Worm (Caenorhabditis elegans): ENCODE data around the gene F56D2.2.

F56D2.2 gene

DNA sequence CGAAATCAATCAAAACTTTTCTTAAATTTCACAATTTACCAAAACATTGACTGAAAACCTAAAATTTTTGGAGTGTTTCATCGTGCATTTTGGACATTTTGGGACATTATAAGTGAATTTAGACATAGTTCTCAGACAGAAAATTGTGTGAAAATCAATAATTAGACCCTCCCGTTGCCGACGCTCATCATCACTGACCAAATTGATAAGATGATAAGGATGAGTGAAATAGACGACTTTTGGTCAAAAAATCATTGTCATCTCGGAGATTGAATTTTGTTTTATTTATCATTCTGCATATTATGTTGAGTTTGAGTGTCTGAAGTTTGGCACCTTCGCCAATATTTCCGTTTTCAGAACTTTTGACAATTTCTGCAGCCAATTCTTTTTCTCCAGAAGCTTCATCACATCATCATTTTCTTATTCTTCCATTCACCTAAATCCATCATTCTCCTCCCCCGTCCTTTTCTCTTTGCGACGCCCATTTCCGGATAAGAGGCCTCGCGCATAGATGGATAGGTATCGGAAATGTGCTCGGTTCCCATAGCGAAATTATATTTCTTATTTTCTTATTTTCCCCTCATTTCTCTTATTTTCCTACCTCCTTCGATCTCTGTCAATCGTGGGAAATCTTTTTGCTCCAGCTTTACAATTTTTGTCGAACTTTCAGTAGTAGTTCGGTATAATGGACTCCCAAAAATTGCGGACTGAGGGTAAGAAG is 24.7 kb downstream of the F56D2.2 start, which contains the start of gene bas-1:
Gene bas-1, plus strand, starts transcription at position 671 of the 721 bp plus-strand sequence.
- TF ChIP-seq cnd-1 (tag; optimal IDR thresholded peaks at IDR 0.05) (no peak), ceh-39 (tag; optimal IDR thresholded peaks at IDR 0.05) (no peak), zip-8 (tag; optimal IDR thresholded peaks at IDR 0.05) (no peak), lsy-2 (tag; optimal IDR thresholded peaks at IDR 0.05) (no peak), snpc-4 (tag; optimal IDR thresholded peaks at IDR 0.05) (no peak), drap-1 (GFP tag; optimal IDR thresholded peaks at IDR 0.05) (no peak), ham-2 (GFP tag; optimal IDR thresholded peaks at IDR 0.05) (no peak), nhr-12 (tag; optimal IDR thresholded peaks at IDR 0.05) (no peak)

ce11 chrIII:5614648-5615047 is 27.6 kb downstream of the F56D2.2 start, which contains the start of gene basl-1:
Gene basl-1 (plus strand): TSS chrIII:5614948.
- TF ChIP-seq nhr-28 (tag; optimal IDR thresholded peaks at IDR 0.05) (no peak), cnd-1 (tag; optimal IDR thresholded peaks at IDR 0.05) (no peak), zip-8 (tag; optimal IDR thresholded peaks at IDR 0.05) (no peak), unc-39 (tag; optimal IDR thresholded peaks at IDR 0.05) (no peak), ceh-83 (GFP tag; optimal IDR thresholded peaks at IDR 0.05) (no peak), pha-4 (tag; optimal IDR thresholded peaks at IDR 0.05) (no peak)

- TF ChIP-seq ceh-39 (tag; optimal IDR thresholded peaks at IDR 0.05), result no peak
- no peak for TF ChIP-seq zip-8 (tag; optimal IDR thresholded peaks at IDR 0.05)
- no peak for TF ChIP-seq snpc-4 (tag; optimal IDR thresholded peaks at IDR 0.05)
Observed at ce11 chrIII:5615675-5616074, 28.6 kb downstream of the F56D2.2 start.

- TF ChIP-seq unc-120 (tag; optimal IDR thresholded peaks at IDR 0.05; ENCODE audit: poor library complexity, severe bottlenecking), result no peak
- no peak for TF ChIP-seq bed-3 (GFP tag; optimal IDR thresholded peaks at IDR 0.05)
- TF ChIP-seq lsy-2 (tag; optimal IDR thresholded peaks at IDR 0.05), result no peak
- TF ChIP-seq elt-3 (tag; optimal IDR thresholded peaks at IDR 0.05), result no peak
- no peak for TF ChIP-seq drap-1 (GFP tag; optimal IDR thresholded peaks at IDR 0.05)
- no peak for TF ChIP-seq mab-5 (tag; optimal IDR thresholded peaks at IDR 0.05)
- no peak for TF ChIP-seq unc-39 (tag; optimal IDR thresholded peaks at IDR 0.05)
- TF ChIP-seq ces-1 (GFP tag; optimal IDR thresholded peaks at IDR 0.05), result no peak
- no peak for TF ChIP-seq nhr-76 (tag; optimal IDR thresholded peaks at IDR 0.05)
- no peak for TF ChIP-seq lin-13 (tag; optimal IDR thresholded peaks at IDR 0.05)
- TF ChIP-seq mls-2 (tag; optimal IDR thresholded peaks at IDR 0.05), result no peak
- no peak for TF ChIP-seq nhr-28 (tag; optimal IDR thresholded peaks at IDR 0.05)
- TF ChIP-seq pha-4 (tag; optimal IDR thresholded peaks at IDR 0.05), result no peak
Observed at ce11 chrIII:5620186-5620585, 33.1 kb downstream of the F56D2.2 start.

DNA sequence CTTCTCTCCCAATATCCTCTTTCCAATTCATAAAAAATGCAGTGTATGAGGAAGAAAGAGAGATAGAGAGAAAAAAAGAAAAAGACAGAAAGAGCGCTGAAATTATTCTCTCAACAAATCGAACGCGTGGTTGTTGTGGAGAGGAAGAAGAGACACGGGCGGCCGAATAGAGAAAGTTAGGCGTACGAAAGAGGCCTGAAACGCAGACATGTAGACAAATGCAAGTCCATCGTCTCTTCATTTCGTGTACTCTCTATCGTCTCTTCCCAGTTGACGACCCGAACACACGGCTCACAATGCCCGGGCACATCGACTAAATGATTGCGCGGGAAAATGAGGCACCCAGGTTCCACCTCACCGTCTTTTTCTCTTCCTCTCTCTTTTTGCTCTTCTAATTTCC is 34.2 kb downstream of the F56D2.2 start:
- TF ChIP-seq ztf-11 (tag; optimal IDR thresholded peaks at IDR 0.05) (no peak), nhr-237 (tag; optimal IDR thresholded peaks at IDR 0.05) (no peak), unc-39 (tag; optimal IDR thresholded peaks at IDR 0.05) (no peak), nhr-12 (tag; optimal IDR thresholded peaks at IDR 0.05) (peak; percentile 18), ces-1 (GFP tag; optimal IDR thresholded peaks at IDR 0.05) (peak; percentile 71), ceh-83 (GFP tag; optimal IDR thresholded peaks at IDR 0.05) (no peak), pha-4 (tag; optimal IDR thresholded peaks at IDR 0.05) (peak; percentile 71), snpc-4 (tag; optimal IDR thresholded peaks at IDR 0.05) (no peak), hlh-1 (tag; optimal IDR thresholded peaks at IDR 0.05) (peak; percentile 20), drap-1 (GFP tag; optimal IDR thresholded peaks at IDR 0.05) (no peak), blmp-1 (tag; optimal IDR thresholded peaks at IDR 0.05) (peak; percentile 21), unc-62 (GFP tag; optimal IDR thresholded peaks at IDR 0.05) (peak; percentile 61), unc-120 (tag; optimal IDR thresholded peaks at IDR 0.05; ENCODE audit: poor library complexity, severe bottlenecking) (peak; percentile 61), nhr-2 (tag; optimal IDR thresholded peaks at IDR 0.05) (peak; percentile 99), mls-2 (tag; optimal IDR thresholded peaks at IDR 0.05) (peak; percentile 62), ham-2 (GFP tag; optimal IDR thresholded peaks at IDR 0.05) (no peak), lin-13 (tag; optimal IDR thresholded peaks at IDR 0.05) (peak; percentile 26), lsy-2 (tag; optimal IDR thresholded peaks at IDR 0.05) (peak; percentile 64)

DNA sequence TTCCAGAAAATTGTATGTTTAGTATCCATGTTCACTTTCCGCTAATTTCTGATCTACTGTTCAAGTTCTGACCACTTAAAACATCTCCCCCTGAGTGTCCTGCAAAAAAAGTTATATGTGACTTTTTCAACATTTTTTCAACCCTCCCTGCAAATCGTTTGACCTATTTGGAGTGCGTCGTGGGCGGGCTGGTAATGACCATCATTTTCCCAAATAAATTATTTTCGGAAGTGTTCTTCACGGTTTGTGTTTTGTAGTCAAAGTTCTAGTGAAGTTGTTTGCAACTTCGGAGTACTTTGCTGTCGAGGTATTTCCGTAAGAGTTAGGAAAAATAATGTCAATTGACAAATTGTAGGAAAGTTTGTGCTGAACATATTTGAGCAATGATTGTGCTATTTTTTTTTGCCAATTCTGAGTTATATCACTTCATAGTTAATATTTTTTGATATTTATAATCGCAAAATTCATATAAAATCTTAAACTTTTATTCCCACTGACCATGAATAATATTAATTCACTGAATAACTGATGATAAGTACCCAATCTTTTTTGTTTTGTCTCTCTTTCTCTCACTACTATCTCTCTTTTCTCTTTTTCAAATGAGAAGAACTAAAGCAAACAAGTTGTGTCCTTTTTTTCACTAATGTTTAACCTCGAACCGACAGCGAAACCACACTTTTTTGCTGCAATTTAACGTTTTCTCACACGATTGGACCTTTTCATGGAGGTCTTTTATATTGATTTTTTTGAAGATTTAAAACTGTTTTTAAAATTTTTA is 35.4 kb downstream of the F56D2.2 start:
- TF ChIP-seq tbx-8 (GFP tag; optimal IDR thresholded peaks at IDR 0.05) (no peak), elt-1 (tag; optimal IDR thresholded peaks at IDR 0.05; ENCODE audit: borderline replicate concordance, insufficient read depth) (no peak), ham-2 (GFP tag; optimal IDR thresholded peaks at IDR 0.05) (no peak), M03D4.4 (tag; optimal IDR thresholded peaks at IDR 0.05) (no peak), unc-62 (GFP tag; optimal IDR thresholded peaks at IDR 0.05) (no peak), ztf-11 (tag; optimal IDR thresholded peaks at IDR 0.05) (no peak), lin-13 (tag; optimal IDR thresholded peaks at IDR 0.05) (no peak), nhr-12 (tag; optimal IDR thresholded peaks at IDR 0.05) (no peak), unc-39 (tag; optimal IDR thresholded peaks at IDR 0.05) (no peak), nhr-237 (tag; optimal IDR thresholded peaks at IDR 0.05) (no peak)
